Worm (Caenorhabditis elegans) whole organism, early embryonic: ENCODE data around the gene prx-6.

Experiments used
- ceh-36 ChIP-seq: sonication (generic microtip); optimal IDR thresholded peaks from 2 replicates; lab custom pipeline; 2016; ENCODE audit warnings: missing genetic modification characterization, inconsistent platforms, missing compliant biosample characterization
- hmbx-1 ChIP-seq: sonication (generic microtip); optimal IDR thresholded peaks from 2 replicates; lab custom pipeline; 2016; ENCODE audit warnings: mild to moderate bottlenecking, missing genetic modification characterization, missing compliant biosample characterization
- sea-1 ChIP-seq: fragments of 200-800 bp; sonication (Bioruptor generic); conservative IDR thresholded peaks from 2 replicates; pipeline ENCODE4 v1.3.6; 2022; ENCODE audit warnings: missing genetic modification characterization, missing compliant biosample characterization
- tbx-37 ChIP-seq: fragments of 200-800 bp; sonication (Bioruptor generic); conservative IDR thresholded peaks from 2 replicates; pipeline ENCODE4 v1.3.6; 2022; ENCODE audit warnings: missing genetic modification reagents, missing genetic modification characterization, missing compliant biosample characterization

- TF ChIP-seq hmbx-1 (tag; lab: Kevin White, UChicago) = no peak
- TF ChIP-seq ceh-36 (tag; lab: Kevin White, UChicago) = no peak
- no peak for TF ChIP-seq tbx-37 (GFP tag; lab: Robert Waterston, UW)
- TF ChIP-seq sea-1 (GFP tag; lab: Robert Waterston, UW) = no peak
These were observed 33.0 kb downstream of the prx-6 start, which contains the start of gene taf-10 for ce11 chrV:4686680-4687470.
